Worm (Caenorhabditis elegans): ENCODE results near the gene Y55B1BR.6.

Y55B1BR.6 gene

DNA sequence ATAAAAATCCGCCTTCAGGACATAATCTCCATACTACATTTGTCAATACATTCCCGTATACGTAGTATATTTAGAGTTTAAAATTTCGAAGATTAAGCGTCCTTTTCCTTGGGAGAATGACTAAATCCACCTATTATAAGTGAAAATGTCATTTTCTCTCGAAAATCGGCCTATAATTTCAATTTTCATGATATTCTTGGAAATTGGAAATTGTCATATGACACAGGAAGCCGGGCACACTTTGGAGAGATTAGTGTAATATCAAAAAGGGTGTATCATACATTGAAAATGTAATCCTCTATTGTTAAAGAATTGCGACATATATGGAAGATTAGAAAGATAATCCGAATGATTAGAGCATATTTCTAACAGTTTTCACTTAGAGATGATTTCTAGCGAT, 19.1 kb upstream of the Y55B1BR.6 start:
- no peak for TF ChIP-seq sdc-2 (tag; optimal IDR thresholded peaks at IDR 0.05)

DNA sequence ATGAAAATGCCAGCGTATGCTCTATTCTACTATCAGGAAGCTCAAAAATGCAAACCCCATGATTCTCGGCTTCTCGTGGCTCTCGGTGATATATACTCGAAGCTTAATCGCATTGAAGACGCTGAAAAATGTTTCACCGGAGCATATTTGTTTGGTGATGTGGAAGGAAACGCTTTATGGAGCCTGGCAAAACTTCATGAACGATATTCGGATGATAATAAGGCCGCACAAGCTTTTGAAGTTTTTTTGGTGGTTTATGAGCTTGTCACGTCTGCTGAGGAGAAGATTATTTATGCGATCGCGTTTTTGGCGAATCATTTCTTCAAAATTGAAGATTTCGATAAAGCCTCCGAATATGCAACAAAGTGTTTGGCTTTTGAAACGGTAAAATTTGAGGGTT, 17.6 kb upstream of the Y55B1BR.6 start:
- TF ChIP-seq sox-4 (tag; optimal IDR thresholded peaks at IDR 0.05): no peak
- TF ChIP-seq C38D4.7 (GFP tag; optimal IDR thresholded peaks at IDR 0.05): no peak
- TF ChIP-seq lim-6 (tag; optimal IDR thresholded peaks at IDR 0.05): no peak
- TF ChIP-seq F13H6.1 (tag; optimal IDR thresholded peaks at IDR 0.05): no peak
- TF ChIP-seq ceh-18 (tag; optimal IDR thresholded peaks at IDR 0.05): no peak
- no peak for TF ChIP-seq mec-3 (tag; optimal IDR thresholded peaks at IDR 0.05; ENCODE audit: borderline replicate concordance)
- no peak for TF ChIP-seq elt-4 (tag; optimal IDR thresholded peaks at IDR 0.05)
- no peak for TF ChIP-seq ceh-19 (GFP tag; optimal IDR thresholded peaks at IDR 0.05)
- TF ChIP-seq dve-1 (tag; optimal IDR thresholded peaks at IDR 0.05): no peak
- TF ChIP-seq K02D7.2 (tag; optimal IDR thresholded peaks at IDR 0.05): no peak
- no peak for TF ChIP-seq odd-2 (tag; optimal IDR thresholded peaks at IDR 0.05)

DNA sequence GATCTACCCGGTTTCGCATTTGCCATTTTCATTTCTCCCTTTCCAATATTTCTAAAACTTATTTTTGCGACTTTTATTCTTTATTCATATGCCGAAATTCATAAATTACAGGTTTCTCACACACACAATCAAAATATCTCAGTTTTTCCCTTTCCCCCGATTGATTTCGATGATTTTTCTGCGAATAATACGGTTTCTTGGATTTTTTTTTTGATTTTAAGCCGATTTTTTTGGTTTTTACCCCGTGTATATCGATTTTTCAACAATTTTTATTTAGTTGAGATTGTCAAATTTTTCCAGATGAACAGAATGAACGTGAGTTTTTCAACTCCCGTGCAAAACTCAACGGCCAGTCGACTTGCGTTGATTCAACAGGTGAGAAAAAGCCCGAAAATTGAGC, 11.5 kb upstream of the Y55B1BR.6 start, which contains the start of gene mat-3:
TSS of gene mat-3 (plus strand) at position 301 of the 400 bp plus-strand sequence.
- TF ChIP-seq unc-55 (GFP tag; optimal IDR thresholded peaks at IDR 0.05) (no peak), madf-2 (tag; optimal IDR thresholded peaks at IDR 0.05) (no peak), lin-11 (tag; optimal IDR thresholded peaks at IDR 0.05) (no peak), eyg-1 (tag; optimal IDR thresholded peaks at IDR 0.05) (no peak)

DNA sequence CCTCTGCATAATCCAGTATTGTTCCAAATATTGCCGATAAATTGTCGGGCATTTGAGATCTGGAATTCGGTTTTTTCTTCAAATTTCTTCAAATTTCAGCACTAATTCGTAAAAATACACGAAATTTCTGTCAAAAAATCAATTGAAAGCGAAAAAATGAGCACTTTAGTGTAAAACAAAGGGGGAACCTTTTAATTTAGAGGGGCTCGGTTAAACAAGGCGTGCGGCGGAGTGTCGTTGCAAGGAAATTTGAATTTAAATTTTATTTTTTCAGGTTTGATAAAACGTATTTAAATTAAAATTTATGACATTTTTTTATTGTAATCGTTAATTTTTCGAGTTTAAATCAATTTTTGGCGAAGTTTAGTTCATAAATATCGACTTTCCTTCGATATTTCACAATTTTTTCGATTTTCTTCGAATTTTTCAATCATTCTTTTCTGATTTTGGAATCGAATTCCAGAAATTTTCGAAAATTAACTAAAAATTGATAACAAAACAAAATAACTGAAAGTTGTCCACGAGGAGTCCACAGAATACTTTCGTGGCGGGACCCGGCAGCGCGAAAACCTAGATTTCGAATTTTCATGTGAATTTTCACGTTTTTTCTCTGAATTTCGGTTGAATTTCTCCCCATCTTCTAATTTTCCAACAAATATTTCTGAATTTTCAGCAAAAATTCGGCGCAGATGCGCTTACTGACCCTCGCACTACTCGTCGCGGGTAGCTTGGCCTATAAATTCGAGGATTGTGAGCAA, 8.2 kb upstream of the Y55B1BR.6 start, which contains the start of the genes magu-1 and nemp-1:
TSS of gene magu-1 (minus strand) at position 59 of the 758 bp plus-strand sequence.
TSS of gene nemp-1 (plus strand) at position 674 of the 758 bp plus-strand sequence.
- TF ChIP-seq ceh-18 (tag; optimal IDR thresholded peaks at IDR 0.05) (no peak), che-1 (tag; optimal IDR thresholded peaks at IDR 0.05) (no peak), gmeb-2 (tag; optimal IDR thresholded peaks at IDR 0.05) (no peak), ceh-6 (GFP tag; optimal IDR thresholded peaks at IDR 0.05) (no peak), unc-42 (tag; optimal IDR thresholded peaks at IDR 0.05) (peak; percentile 9), unc-86 (tag; optimal IDR thresholded peaks at IDR 0.05) (no peak), pax-1 (tag; optimal IDR thresholded peaks at IDR 0.05) (no peak)

DNA sequence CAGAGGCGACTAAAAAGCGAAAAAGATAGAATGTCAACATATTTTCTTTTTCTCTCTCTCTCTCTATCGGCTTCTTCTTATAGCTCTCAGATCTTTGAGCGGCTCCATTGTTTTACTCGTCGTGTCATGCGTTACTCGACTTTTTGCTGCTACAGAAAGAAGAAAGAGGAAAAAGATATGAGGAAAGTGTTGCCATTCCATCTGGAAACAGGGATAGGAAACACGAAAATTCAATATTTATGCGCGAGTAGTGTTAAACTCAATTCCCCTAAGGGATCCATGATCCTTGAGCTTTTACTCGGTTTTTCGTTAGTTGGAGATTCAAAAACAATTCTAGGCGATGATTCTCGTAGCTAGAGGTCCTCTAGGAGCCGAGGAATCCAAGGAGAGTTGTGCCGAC, 7.8 kb downstream of the Y55B1BR.6 start:
- TF ChIP-seq C08G9.2 (tag; optimal IDR thresholded peaks at IDR 0.05) (no peak), ceh-2 (tag; optimal IDR thresholded peaks at IDR 0.05) (no peak), ceh-30 (tag; optimal IDR thresholded peaks at IDR 0.05) (no peak), pag-3 (tag; optimal IDR thresholded peaks at IDR 0.05; ENCODE audit: borderline replicate concordance) (no peak), ets-4 (tag; optimal IDR thresholded peaks at IDR 0.05) (no peak), fkh-10 (GFP tag; optimal IDR thresholded peaks at IDR 0.05) (no peak), ceh-6 (GFP tag; optimal IDR thresholded peaks at IDR 0.05) (no peak), madf-2 (tag; optimal IDR thresholded peaks at IDR 0.05) (no peak), ceh-18 (tag; optimal IDR thresholded peaks at IDR 0.05) (no peak), hlh-15 (tag; optimal IDR thresholded peaks at IDR 0.05) (no peak), ama-1 (optimal IDR thresholded peaks at IDR 0.05) (no peak), ahr-1 (tag; optimal IDR thresholded peaks at IDR 0.05) (no peak), ceh-45 (GFP tag; IDR thresholded peaks at IDR 0.05) (no peak), gmeb-2 (tag; optimal IDR thresholded peaks at IDR 0.05) (no peak), tbx-2 (tag; optimal IDR thresholded peaks at IDR 0.05) (no peak), hlh-30 (tag; optimal IDR thresholded peaks at IDR 0.05; ENCODE audit: insufficient read depth) (no peak)

Data from whole organism, late embryonic.